Worm (Caenorhabditis elegans) whole organism, L4 larva: ENCODE results near the gene F49C5.10.

Experiments
- D1046.2 ChIP-seq: fragments of 200-800 bp; sonication (Bioruptor generic); IDR thresholded peaks from 2 replicates; pipeline ENCODE4 v1.3.6; 2022; ENCODE audit warnings: missing genetic modification characterization, missing compliant biosample characterization
- T26A8.4 ChIP-seq: fragments of 200-800 bp; sonication (Bioruptor generic); IDR thresholded peaks from 2 replicates; pipeline ENCODE4 v1.3.6; 2022; ENCODE audit warnings: missing genetic modification characterization, missing compliant biosample characterization
- ZK337.2 ChIP-seq: fragments of 200-800 bp; sonication (Bioruptor generic); IDR thresholded peaks from 2 replicates; pipeline ENCODE4 v1.3.6; 2022; ENCODE audit warnings: missing genetic modification reagents, missing genetic modification characterization, missing compliant biosample characterization
- ZK546.5 ChIP-seq, 2 experiments: sonication (generic microtip); optimal IDR thresholded peaks; 2 replicates each; lab custom pipeline; 2017; ENCODE audit warnings: missing biosample characterization in 2 of 2, missing genetic modification characterization in 2 of 2
- ama-1 ChIP-seq: fragments of 150-350 bp; optimal IDR thresholded peaks from 2 replicates; lab custom pipeline; 2014; ENCODE audit warnings: inconsistent platforms, mixed read lengths
- attf-4 ChIP-seq: sonication (generic microtip); optimal IDR thresholded peaks from 3 replicates; lab custom pipeline; 2017; ENCODE audit warnings: missing biosample characterization, missing genetic modification characterization
- ces-1 ChIP-seq: fragments of 150-350 bp; sonication (generic microtip); optimal IDR thresholded peaks from 4 replicates; lab custom pipeline; 2014; ENCODE audit warnings: missing biosample characterization, missing genetic modification reagents, missing genetic modification characterization
- cey-2 ChIP-seq: sonication (generic microtip); optimal IDR thresholded peaks from 3 replicates; lab custom pipeline; 2017; ENCODE audit warnings: missing genetic modification characterization, mild to moderate bottlenecking, missing compliant biosample characterization, antibody characterized with exemption, borderline replicate concordance; ENCODE audit not compliant: insufficient read depth
- ctbp-1 ChIP-seq: fragments of 200-800 bp; sonication (Bioruptor generic); IDR thresholded peaks from 2 replicates; pipeline ENCODE4 v1.3.6; 2022; ENCODE audit warnings: missing genetic modification reagents, missing genetic modification characterization, missing compliant biosample characterization
- daf-16 ChIP-seq, 3 experiments: sonication (generic microtip); optimal IDR thresholded peaks; 2 replicates each; lab custom pipeline; 2016 to 2017; ENCODE audit warnings: missing genetic modification characterization in 3 of 3, missing genetic modification reagents in 3 of 3, mild to moderate bottlenecking in 2 of 3, missing compliant biosample characterization in 2 of 3, missing biosample characterization in 1 of 3, moderate library complexity in 1 of 3
- dmd-6 ChIP-seq: fragments of 200-800 bp; sonication (Bioruptor generic); IDR thresholded peaks from 2 replicates; pipeline ENCODE4 v1.3.6; 2022; ENCODE audit warnings: missing genetic modification reagents, missing genetic modification characterization, missing compliant biosample characterization
- dmd-8 ChIP-seq: fragments of 200-800 bp; sonication (Bioruptor generic); IDR thresholded peaks from 2 replicates; pipeline ENCODE4 v1.3.6; 2022; ENCODE audit warnings: missing genetic modification characterization, missing compliant biosample characterization
- dve-1 ChIP-seq: sonication (generic microtip); optimal IDR thresholded peaks from 2 replicates; lab custom pipeline; 2017; ENCODE audit warnings: antibody characterized with exemption, mild to moderate bottlenecking, missing genetic modification characterization, missing compliant biosample characterization; ENCODE audit not compliant: insufficient read depth
- egl-27 ChIP-seq: sonication (generic microtip); optimal IDR thresholded peaks from 3 replicates; lab custom pipeline; 2017; ENCODE audit warnings: missing biosample characterization, missing genetic modification reagents, missing genetic modification characterization
- egl-43 ChIP-seq: fragments of 200-800 bp; sonication (Bioruptor generic); IDR thresholded peaks from 2 replicates; pipeline ENCODE4 v1.3.6; 2022; ENCODE audit warnings: missing genetic modification reagents, missing genetic modification characterization, missing compliant biosample characterization
- fkh-10 ChIP-seq: fragments of 150-350 bp; optimal IDR thresholded peaks from 2 replicates; lab custom pipeline; 2014; ENCODE audit warnings: missing biosample characterization, missing genetic modification reagents, missing genetic modification characterization
- hif-1 ChIP-seq, 2 experiments: sonication (generic microtip); optimal IDR thresholded peaks; 2 replicates each; lab custom pipeline; 2016 to 2017; ENCODE audit warnings: missing compliant biosample characterization in 2 of 2, missing genetic modification characterization in 2 of 2, missing genetic modification reagents in 2 of 2, missing genotype in 2 of 2, mild to moderate bottlenecking in 1 of 2
- lin-13 ChIP-seq: fragments of 150-350 bp; optimal IDR thresholded peaks from 2 replicates; lab custom pipeline; 2014; ENCODE audit warnings: missing biosample characterization, missing genetic modification reagents, missing genetic modification characterization
- lin-29 ChIP-seq: fragments of 200-800 bp; sonication (Bioruptor generic); IDR thresholded peaks from 2 replicates; pipeline ENCODE4 v1.3.6; 2022; ENCODE audit warnings: missing genetic modification reagents, missing genetic modification characterization, missing compliant biosample characterization
- lin-38 ChIP-seq: fragments of 200-800 bp; sonication (Bioruptor generic); IDR thresholded peaks from 2 replicates; pipeline ENCODE4 v1.3.6; 2022; ENCODE audit warnings: missing genetic modification reagents, missing genetic modification characterization, missing compliant biosample characterization
- lin-39 ChIP-seq: fragments of 150-350 bp; optimal IDR thresholded peaks from 2 replicates; lab custom pipeline; 2014; ENCODE audit warnings: missing biosample characterization, missing genetic modification reagents, missing genetic modification characterization
- lsy-2 ChIP-seq, 2 experiments: fragments of 150-350 bp in 1 of 2; sonication (generic microtip) in 1 of 2; optimal IDR thresholded peaks; 2 replicates each; lab custom pipeline; 2014 to 2017; ENCODE audit warnings: missing biosample characterization in 2 of 2, missing genetic modification characterization in 2 of 2
- madf-5 ChIP-seq, 2 experiments: fragments of 200-800 bp; sonication (Bioruptor generic); IDR thresholded peaks; 2 replicates each; pipeline ENCODE4 v1.3.6; 2022; ENCODE audit warnings: missing compliant biosample characterization in 2 of 2, missing genetic modification characterization in 2 of 2
- nhr-11 ChIP-seq: fragments of 150-350 bp; optimal IDR thresholded peaks from 2 replicates; lab custom pipeline; 2014; ENCODE audit warnings: missing biosample characterization, missing genetic modification characterization
- nhr-25 ChIP-seq: sonication (generic microtip); optimal IDR thresholded peaks from 2 replicates; lab custom pipeline; 2017; ENCODE audit warnings: missing genetic modification characterization, mild to moderate bottlenecking, missing compliant biosample characterization, antibody characterized with exemption, moderate library complexity, borderline replicate concordance; ENCODE audit not compliant: insufficient read depth
- nhr-41 ChIP-seq: fragments of 200-800 bp; sonication (Bioruptor generic); IDR thresholded peaks from 2 replicates; pipeline ENCODE4 v1.3.6; 2022; ENCODE audit warnings: missing genetic modification reagents, missing genetic modification characterization, missing compliant biosample characterization
- nhr-6 ChIP-seq: fragments of 150-350 bp; optimal IDR thresholded peaks from 2 replicates; lab custom pipeline; 2014; ENCODE audit warnings: missing biosample characterization, missing genetic modification characterization
- snpc-1.2 ChIP-seq: fragments of 200-800 bp; sonication (Bioruptor generic); IDR thresholded peaks from 2 replicates; pipeline ENCODE4 v1.3.6; 2022; ENCODE audit warnings: missing genetic modification reagents, missing genetic modification characterization, missing compliant biosample characterization
- snpc-4 ChIP-seq: fragments of 150-350 bp; optimal IDR thresholded peaks from 2 replicates; lab custom pipeline; 2014; ENCODE audit warnings: missing biosample characterization, missing genetic modification characterization
- spr-1 ChIP-seq: sonication (generic microtip); optimal IDR thresholded peaks from 2 replicates; lab custom pipeline; 2016; ENCODE audit warnings: mild to moderate bottlenecking, missing genetic modification characterization, missing compliant biosample characterization
- tag-97 ChIP-seq: fragments of 200-800 bp; sonication (Bioruptor generic); IDR thresholded peaks from 2 replicates; pipeline ENCODE4 v1.3.6; 2022; ENCODE audit warnings: missing genetic modification characterization, missing compliant biosample characterization
- tra-1 ChIP-seq: fragments of 200-800 bp; sonication (Bioruptor generic); IDR thresholded peaks from 2 replicates; pipeline ENCODE4 v1.3.6; 2022; ENCODE audit warnings: missing genetic modification reagents, missing genetic modification characterization, missing compliant biosample characterization
- unc-130 ChIP-seq: sonication (generic microtip); optimal IDR thresholded peaks from 2 replicates; lab custom pipeline; 2016; ENCODE audit warnings: missing genetic modification reagents, missing genetic modification characterization, missing compliant biosample characterization
- unc-39 ChIP-seq: sonication (generic microtip); optimal IDR thresholded peaks from 2 replicates; lab custom pipeline; 2017; ENCODE audit warnings: missing biosample characterization, missing genetic modification characterization
- unc-62 ChIP-seq, 3 experiments: fragments of 150-350 bp in 1 of 3; sonication (generic microtip); optimal IDR thresholded peaks in 2 of 3; peaks in 1 of 3; 1 replicate in 1 of 3; 2 replicates in 2 of 3; lab custom pipeline; 2014 to 2017; ENCODE audit warnings: missing biosample characterization in 3 of 3, missing genetic modification characterization in 3 of 3, missing genetic modification reagents in 3 of 3, missing genotype in 1 of 3
- zfp-2 ChIP-seq: sonication (generic microtip); optimal IDR thresholded peaks from 2 replicates; lab custom pipeline; 2016; ENCODE audit warnings: mild to moderate bottlenecking, missing genetic modification characterization, missing compliant biosample characterization
- zip-2 ChIP-seq: fragments of 150-350 bp; optimal IDR thresholded peaks from 2 replicates; lab custom pipeline; 2014; ENCODE audit warnings: missing biosample characterization, missing genetic modification characterization

Gene F49C5.10

ce11 chrII:12546413-12546812, at the start of gene F49C5.10, which contains the start of gene F49C5.5:
F49C5.10 (plus strand) TSS chrII:12546756.
F49C5.5 (minus strand) TSS chrII:12546513.
- TF ChIP-seq snpc-1.2 (GFP tag; lab: Robert Waterston, UW): no peak
- TF ChIP-seq unc-39 (tag; lab: Kevin White, UChicago): no peak
- TF ChIP-seq nhr-41 (GFP tag; lab: Robert Waterston, UW): no peak
- TF ChIP-seq tag-97: no peak
- TF ChIP-seq nhr-11 (tag; lab: Kevin White, UChicago): no peak
- TF ChIP-seq dmd-6 (GFP tag; lab: Robert Waterston, UW): no peak
- no peak for TF ChIP-seq attf-4 (tag; lab: Kevin White, UChicago)
- TF ChIP-seq tra-1 (GFP tag; lab: Robert Waterston, UW): no peak
- TF ChIP-seq unc-130 (GFP tag; lab: Kevin White, UChicago): no peak

- TF ChIP-seq dve-1 (tag; lab: Kevin White, UChicago): no peak
- TF ChIP-seq dmd-8 (GFP tag; lab: Robert Waterston, UW): no peak
- no peak for TF ChIP-seq snpc-4 (tag; lab: Kevin White, UChicago)
- no peak for TF ChIP-seq spr-1 (tag; lab: Kevin White, UChicago)
- no peak for TF ChIP-seq D1046.2
- no peak for TF ChIP-seq lin-39
These were observed 49.6 kb upstream of the F49C5.10 start, which contains the start of gene T21B4.3 for ce11 chrII:12496981-12497380. T21B4.3 (minus strand) TSS chrII:12497081.

ce11 chrII:12499969-12500368, 46.6 kb upstream of the F49C5.10 start:
- TF ChIP-seq lin-13 (GFP tag; lab: Kevin White, UChicago) (no peak), lin-29 (no peak), fkh-10 (GFP tag; lab: Kevin White, UChicago) (peak; percentile 29), unc-62 (GFP tag; optimal IDR thresholded peaks at IDR 0.05 in 1 of 2; lab: Kevin White, UChicago) (no peak), unc-62 (tag; optimal IDR thresholded peaks at IDR 0.05; lab: Kevin White, UChicago) (no peak), ama-1 (lab: Kevin White, UChicago) (no peak), egl-27 (tag; lab: Kevin White, UChicago) (no peak), lin-38 (GFP tag; lab: Robert Waterston, UW) (no peak), unc-130 (GFP tag; lab: Kevin White, UChicago) (no peak), T26A8.4 (GFP tag; lab: Robert Waterston, UW) (no peak), hif-1 (tag; optimal IDR thresholded peaks at IDR 0.05; lab: Kevin White, UChicago) (peak in 1 of 2 experiments; percentile 37), cey-2 (tag; lab: Kevin White, UChicago) (no peak), ces-1 (GFP tag; lab: Kevin White, UChicago) (peak; percentile 65), lsy-2 (tag; optimal IDR thresholded peaks at IDR 0.05; lab: Kevin White, UChicago) (no peak), ctbp-1 (GFP tag; lab: Robert Waterston, UW) (0 out of 2 replicates have a peak, but pooled peaks have one; percentile 35)
- TF ChIP-seq, all 104 proteins: peak for 4

ce11 chrII:12502784-12503183, 43.8 kb upstream of the F49C5.10 start, which contains the start of gene ador-1:
ador-1 (minus strand) TSS chrII:12502884.
- no peak for TF ChIP-seq madf-5 (GFP tag; IDR thresholded peaks at IDR 0.05; lab: Robert Waterston, UW)
- TF ChIP-seq lin-29: no peak
- no peak for TF ChIP-seq ZK337.2 (GFP tag; lab: Robert Waterston, UW)
- TF ChIP-seq ZK546.5 (tag; optimal IDR thresholded peaks at IDR 0.05; lab: Kevin White, UChicago): no peak
- no peak for TF ChIP-seq unc-62 (GFP tag; optimal IDR thresholded peaks at IDR 0.05 in 1 of 2; lab: Kevin White, UChicago)
- TF ChIP-seq unc-62 (tag; optimal IDR thresholded peaks at IDR 0.05; lab: Kevin White, UChicago): no peak
- TF ChIP-seq dmd-8 (GFP tag; lab: Robert Waterston, UW): no peak
- TF ChIP-seq attf-4 (tag; lab: Kevin White, UChicago): no peak
- no peak for TF ChIP-seq daf-16 (GFP tag; optimal IDR thresholded peaks at IDR 0.05; lab: Kevin White, UChicago)
- TF ChIP-seq daf-16 (tag; optimal IDR thresholded peaks at IDR 0.05; lab: Kevin White, UChicago): no peak
- TF ChIP-seq nhr-25 (tag; lab: Kevin White, UChicago): no peak
- no peak for TF ChIP-seq zip-2 (tag; lab: Kevin White, UChicago)
- TF ChIP-seq zfp-2 (tag; lab: Kevin White, UChicago): no peak
- TF ChIP-seq egl-43 (GFP tag; lab: Robert Waterston, UW): no peak
- no peak for TF ChIP-seq unc-39 (tag; lab: Kevin White, UChicago)
- TF ChIP-seq nhr-6: no peak
